Fruit fly (Drosophila melanogaster) whole organism, wandering third instar larva: ENCODE results near the gene CG6503.

Source experiments
- Jra ChIP-seq: sonication (Bioruptor generic); optimal IDR thresholded peaks from 2 replicates; lab custom pipeline; 2016; ENCODE audit warnings: missing biosample characterization, missing genetic modification characterization
- dsf ChIP-seq: sonication (Bioruptor generic); optimal IDR thresholded peaks from 2 replicates; lab custom pipeline; 2016; ENCODE audit warnings: missing biosample characterization, missing genetic modification characterization, borderline replicate concordance
- ey ChIP-seq: fragments of 200-800 bp; sonication (Bioruptor generic); optimal IDR thresholded peaks from 2 replicates; lab custom pipeline; 2016; ENCODE audit warnings: missing biosample characterization, missing genetic modification characterization
- lola ChIP-seq: fragments of >200 bp; optimal IDR thresholded peaks from 2 replicates; lab custom pipeline; 2017; ENCODE audit warnings: missing biosample characterization, missing genetic modification characterization
- pan ChIP-seq: fragments of >200 bp; optimal IDR thresholded peaks from 2 replicates; lab custom pipeline; 2017
- usp ChIP-seq: fragments of >200 bp; optimal IDR thresholded peaks from 2 replicates; lab custom pipeline; 2017; ENCODE audit warnings: missing biosample characterization, missing genetic modification characterization

DNA sequence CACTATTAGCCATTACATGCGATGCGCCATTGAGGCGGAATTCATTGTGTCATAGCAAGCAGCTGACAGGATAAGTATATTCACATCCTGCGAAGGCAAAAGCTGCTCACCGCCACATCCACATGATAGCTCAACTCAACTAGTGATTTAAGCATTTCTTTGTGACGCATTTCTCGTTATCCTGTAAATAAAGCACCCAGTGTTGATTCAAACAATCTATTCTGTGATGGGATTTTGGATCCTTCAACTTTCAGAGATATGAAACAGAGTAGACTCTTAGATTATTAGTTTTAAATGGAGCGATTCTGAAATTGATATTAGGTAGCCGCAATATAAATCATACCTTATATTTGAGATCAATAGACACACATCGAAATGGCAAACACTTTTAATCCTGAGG is 23.9 kb upstream of the CG6503 start, which contains the start of gene Hex-t1:
- TF ChIP-seq usp (GFP tag; lab: Kevin White, UChicago) (no peak), lola (GFP tag; lab: Kevin White, UChicago) (no peak), ey (GFP tag; lab: Kevin White, UChicago) (no peak), dsf (GFP tag; lab: Kevin White, UChicago) (no peak), Jra (GFP tag; lab: Kevin White, UChicago) (no peak), pan (no peak)
